Fruit fly (Drosophila melanogaster) ovary, adult (tissue): ENCODE data around the gene Rok.

ENCODE experiments used
- CG17801 ChIP-seq: fragments of 200-800 bp; optimal IDR thresholded peaks from 2 replicates; lab custom pipeline; 2019; ENCODE audit warnings: missing biosample characterization, mild to moderate bottlenecking, missing genetic modification characterization, moderate library complexity; ENCODE audit not compliant: partially characterized antibody

The Rok gene

dm6 chrX:16632135-16632534, 5.1 kb downstream of the Rok start, which contains the start of gene CG9777:
Gene CG9777 (minus strand): TSS chrX:16632235.
- TF ChIP-seq CG17801 (GFP tag; lab: Kevin White, UChicago): no peak

dm6 chrX:16624519-16624918, 12.7 kb downstream of the Rok start:
- no peak for TF ChIP-seq CG17801 (GFP tag; lab: Kevin White, UChicago)

dm6 chrX:16623524-16623923, 13.7 kb downstream of the Rok start:
- no peak for TF ChIP-seq CG17801 (GFP tag; lab: Kevin White, UChicago)

- TF ChIP-seq CG17801 (GFP tag; lab: Kevin White, UChicago): no peak
These were observed 15.8 kb downstream of the Rok start, which contains the start of gene CG9782 for dm6 chrX:16621462-16621861. Gene CG9782 (minus strand): TSS chrX:16621589.

- no peak for TF ChIP-seq CG17801 (GFP tag; lab: Kevin White, UChicago)
These were observed 18.5 kb downstream of the Rok start for dm6 chrX:16618724-16619123.

dm6 chrX:16616773-16617738, 20.2 kb downstream of the Rok start:
- no peak for TF ChIP-seq CG17801 (GFP tag; lab: Kevin White, UChicago)

- peak; percentile 7 for TF ChIP-seq CG17801 (GFP tag; lab: Kevin White, UChicago)
These were observed 26.6 kb downstream of the Rok start, which contains the start of gene mbt for dm6 chrX:16610601-16611058. Gene mbt (plus strand): TSS chrX:16610685.

- TF ChIP-seq CG17801 (GFP tag; lab: Kevin White, UChicago): no peak
These were observed 29.4 kb downstream of the Rok start for dm6 chrX:16607828-16608227.

dm6 chrX:16599770-16600169, 37.4 kb downstream of the Rok start:
- TF ChIP-seq CG17801 (GFP tag; lab: Kevin White, UChicago): no peak

dm6 chrX:16598978-16599664, 38.1 kb downstream of the Rok start, which contains the start of the genes CG9784 and Nup153:
Gene CG9784 (minus strand): TSS chrX:16599215.
Gene Nup153 (plus strand): TSS chrX:16599241.
- peak; percentile 60 for TF ChIP-seq CG17801 (GFP tag; lab: Kevin White, UChicago)

dm6 chrX:16598336-16598977, 38.8 kb downstream of the Rok start:
- peak; percentile 23 for TF ChIP-seq CG17801 (GFP tag; lab: Kevin White, UChicago)

dm6 chrX:16596250-16596793, 40.9 kb downstream of the Rok start:
- no peak for TF ChIP-seq CG17801 (GFP tag; lab: Kevin White, UChicago)

dm6 chrX:16595411-16595810, 41.8 kb downstream of the Rok start:
- no peak for TF ChIP-seq CG17801 (GFP tag; lab: Kevin White, UChicago)

dm6 chrX:16593418-16593817, 43.8 kb downstream of the Rok start, which contains the start of the genes SMC3 and Ubc7:
Gene SMC3 (minus strand): TSS chrX:16593439.
Gene Ubc7 (plus strand): TSS chrX:16593677.
- TF ChIP-seq CG17801 (GFP tag; lab: Kevin White, UChicago): peak; percentile 20
